Worm (Caenorhabditis elegans) whole organism, mixed stage, embryonic: Measurements from ENCODE around the gene B0035.18.

Experiments used
- mep-1 ChIP-seq: fragments of 150-350 bp; optimal IDR thresholded peaks from 2 replicates; lab custom pipeline; 2017; ENCODE audit warnings: missing biosample characterization, missing genetic modification reagents, missing genetic modification characterization, inconsistent platforms
- pha-4 ChIP-seq: fragments of 150-350 bp; optimal IDR thresholded peaks from 2 replicates; lab custom pipeline; 2018; ENCODE audit warnings: missing biosample characterization, missing genetic modification reagents, missing genetic modification characterization
- ztf-11 ChIP-seq: fragments of 150-350 bp; optimal IDR thresholded peaks from 2 replicates; lab custom pipeline; 2014; ENCODE audit warnings: missing biosample characterization, missing genetic modification characterization

- no peak for TF ChIP-seq ztf-11 (tag; lab: Kevin White, UChicago)
- TF ChIP-seq pha-4 = no peak
- no peak for TF ChIP-seq mep-1 (tag; lab: Kevin White, UChicago)
Measured at ce11 chrIV:11285239-11285638, 34.9 kb upstream of the B0035.18 start.
